Worm (Caenorhabditis elegans): ENCODE data around the gene F13D12.8.
"Not testable (repeated sequence)": the region's sequence is repeated elsewhere in the genome, so short reads cannot be mapped to it uniquely, and the experiment has no call there.

- not testable (repeated sequence) for TF ChIP-seq F37D6.2 (tag; optimal IDR thresholded peaks at IDR 0.05); vab-7 (GFP tag; IDR thresholded peaks at IDR 0.05); egl-27 (tag; optimal IDR thresholded peaks at IDR 0.05); ztf-11 (tag; optimal IDR thresholded peaks at IDR 0.05); Y105C5A.15 (GFP tag; IDR thresholded peaks at IDR 0.05); hif-1 (tag; optimal IDR thresholded peaks at IDR 0.05); fkh-10 (GFP tag; optimal IDR thresholded peaks at IDR 0.05); nhr-77 (tag; optimal IDR thresholded peaks at IDR 0.05)
These were observed 37.0 kb downstream of the F13D12.8 start, which contains the start of gene tars-1 for ce11 chrII:11695161-11695944.

Measured in whole organism, L4 larva.